Fruit fly (Drosophila melanogaster): Measurements from ENCODE around the gene CG46525.

Gene CG46525

DNA sequence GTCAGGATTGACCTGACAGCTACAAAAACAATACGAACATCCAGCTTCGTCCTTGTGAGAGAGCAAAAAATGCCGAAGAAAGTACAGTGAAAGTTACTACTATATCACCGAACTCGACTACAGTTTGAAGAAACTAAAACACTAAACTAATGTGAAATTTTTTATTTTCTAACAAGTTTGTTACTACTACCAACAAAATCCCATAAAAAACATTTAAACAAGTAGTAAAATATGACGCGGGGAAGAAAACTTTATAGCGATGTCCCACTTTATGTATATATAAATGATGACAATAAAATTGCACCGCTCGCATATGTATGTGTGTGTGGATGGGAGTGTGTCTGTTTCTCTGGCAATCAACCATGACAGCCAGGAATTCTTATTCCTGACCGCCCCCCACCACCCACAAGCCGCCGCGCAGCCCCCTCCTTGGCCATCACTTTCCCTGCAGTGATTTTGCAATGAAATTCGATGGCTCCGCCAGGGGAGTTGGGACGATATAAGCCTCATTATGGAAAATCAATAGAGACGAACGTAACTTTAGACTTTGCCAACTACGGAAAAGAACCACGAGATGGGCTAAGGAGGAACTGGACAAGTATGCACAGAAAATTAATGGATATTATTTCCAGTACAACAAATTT lies 13.5 kb upstream of the CG46525 start (continued):
- TF ChIP-seq CG12299 (tag; optimal IDR thresholded peaks at IDR 0.05) (no peak), Ada2b (GFP tag; IDR thresholded peaks at IDR 0.05) (no peak), Deaf1 (tag; optimal IDR thresholded peaks at IDR 0.05) (no peak), NFAT (GFP tag; IDR thresholded peaks at IDR 0.05) (no peak), ac (GFP tag; optimal IDR thresholded peaks at IDR 0.05) (no peak), disco-r (GFP tag; optimal IDR thresholded peaks at IDR 0.05) (no peak), zfh1 (GFP tag; IDR thresholded peaks at IDR 0.05) (peak; percentile 37; the same call in 1 of the 3 replicates), ara (GFP tag; IDR thresholded peaks at IDR 0.05) (no peak), ftz-f1 (GFP tag; optimal IDR thresholded peaks at IDR 0.05) (no peak), E2f1 (GFP tag; IDR thresholded peaks at IDR 0.05) (no peak), CG6689 (GFP tag; IDR thresholded peaks at IDR 0.05) (0 out of 2 replicates have a peak, but pooled peaks have one; percentile 19), Antp (GFP tag; optimal IDR thresholded peaks at IDR 0.05) (no peak), dysf (GFP tag; IDR thresholded peaks at IDR 0.05) (peak; percentile 57; the same call in 1 of the 3 replicates), mam (GFP tag; optimal IDR thresholded peaks at IDR 0.05) (no peak), sens (GFP tag) (peak; percentile 11), onecut (GFP tag; IDR thresholded peaks at IDR 0.05) (peak; percentile 77), CG14667 (GFP tag; IDR thresholded peaks at IDR 0.05) (0 out of 2 replicates have a peak, but pooled peaks have one; percentile 31), CG43689 (GFP tag; IDR thresholded peaks at IDR 0.05) (no peak), prd (optimal IDR thresholded peaks at IDR 0.05) (no peak), prd (GFP tag; IDR thresholded peaks at IDR 0.05) (peak; percentile 61; the same call in 1 of the 3 replicates), Rfx (GFP tag; IDR thresholded peaks at IDR 0.05) (peak; percentile 48), CG13287 (GFP tag; IDR thresholded peaks at IDR 0.05; ENCODE audit: partially characterized antibody) (no peak), Xrp1 (GFP tag; IDR thresholded peaks at IDR 0.05) (peak; percentile 59), CG17385 (GFP tag; optimal IDR thresholded peaks at IDR 0.05) (no peak), CG12769 (tag; optimal IDR thresholded peaks at IDR 0.05) (no peak), Gug (GFP tag; IDR thresholded peaks at IDR 0.05) (no peak), CG12155 (GFP tag; optimal IDR thresholded peaks at IDR 0.05) (no peak), tgo (GFP tag; IDR thresholded peaks at IDR 0.05) (0 out of 3 replicates have a peak, but pooled peaks have one; percentile 15), ATbp (GFP tag; optimal IDR thresholded peaks at IDR 0.05) (peak; percentile 20), CG1647 (GFP tag; optimal IDR thresholded peaks at IDR 0.05) (no peak), Atf3 (GFP tag; optimal IDR thresholded peaks at IDR 0.05) (no peak), gem (tag; optimal IDR thresholded peaks at IDR 0.05) (peak; percentile 12), Six4 (GFP tag; optimal IDR thresholded peaks at IDR 0.05) (no peak), ken (GFP tag; IDR thresholded peaks at IDR 0.05) (no peak), NC2α (GFP tag; optimal IDR thresholded peaks at IDR 0.05) (no peak), CHES-1-like (GFP tag; optimal IDR thresholded peaks at IDR 0.05) (no peak), ranshi (GFP tag; IDR thresholded peaks at IDR 0.05) (peak; percentile 45; the same call in 1 of the 2 replicates), CG12236 (GFP tag; optimal IDR thresholded peaks at IDR 0.05) (no peak), jing (GFP tag; optimal IDR thresholded peaks at IDR 0.05) (no peak), CG10209 (GFP tag; optimal IDR thresholded peaks at IDR 0.05) (no peak), CG9817 (tag; optimal IDR thresholded peaks at IDR 0.05) (no peak), CG7963 (GFP tag; IDR thresholded peaks at IDR 0.05; ENCODE audit: partially characterized antibody) (no peak), pzg (GFP tag; optimal IDR thresholded peaks at IDR 0.05) (no peak), pan (optimal IDR thresholded peaks at IDR 0.05) (no peak), pan (GFP tag; optimal IDR thresholded peaks at IDR 0.05 in 1 of 2, IDR thresholded peaks at IDR 0.05 in 1 of 2) (peak in 1 of 2 experiments; percentile 43), CG10147 (GFP tag; optimal IDR thresholded peaks at IDR 0.05) (peak; percentile 11), crol (GFP tag; IDR thresholded peaks at IDR 0.05) (peak; percentile 60)
